Worm (Caenorhabditis elegans) whole organism, early embryonic: ENCODE measurements around the gene sri-38.
A peak's percentile ranks its signal among the peaks of the same experiment; 100 is the strongest.
"Not testable (repeated sequence)": the region's sequence is repeated elsewhere in the genome, so short reads cannot be mapped to it uniquely, and the experiment has no call there.

ENCODE experiments used
- B0310.2 ChIP-seq: sonication (generic microtip); optimal IDR thresholded peaks from 2 replicates; lab custom pipeline; 2016; ENCODE audit warnings: mild to moderate bottlenecking, missing genetic modification characterization, missing compliant biosample characterization
- F13C5.2 ChIP-seq: sonication (generic microtip); optimal IDR thresholded peaks from 2 replicates; lab custom pipeline; 2017; ENCODE audit warnings: mild to moderate bottlenecking, missing genetic modification characterization, inconsistent platforms, missing compliant biosample characterization
- aly-1 ChIP-seq: sonication (generic microtip); optimal IDR thresholded peaks from 2 replicates; lab custom pipeline; 2016; ENCODE audit warnings: missing genetic modification characterization, missing compliant biosample characterization
- ama-1 ChIP-seq: fragments of 150-350 bp; optimal IDR thresholded peaks from 2 replicates; lab custom pipeline; 2014
- ceh-13 ChIP-seq: fragments of 200-800 bp; sonication (Bioruptor generic); optimal IDR thresholded peaks from 2 replicates; lab custom pipeline; 2018; ENCODE audit warnings: mild to moderate bottlenecking, missing genetic modification characterization, missing compliant biosample characterization
- ceh-36 ChIP-seq: sonication (generic microtip); optimal IDR thresholded peaks from 2 replicates; lab custom pipeline; 2016; ENCODE audit warnings: missing genetic modification characterization, inconsistent platforms, missing compliant biosample characterization
- ets-7 ChIP-seq: sonication (generic microtip); optimal IDR thresholded peaks from 2 replicates; lab custom pipeline; 2016; ENCODE audit warnings: missing genotype, missing genetic modification characterization, missing compliant biosample characterization
- flt-1 ChIP-seq: fragments of 200-800 bp; sonication (Bioruptor generic); IDR thresholded peaks from 2 replicates; pipeline ENCODE4 v1.3.6; 2022; ENCODE audit warnings: missing genetic modification characterization, missing compliant biosample characterization
- hmbx-1 ChIP-seq: sonication (generic microtip); optimal IDR thresholded peaks from 2 replicates; lab custom pipeline; 2016; ENCODE audit warnings: mild to moderate bottlenecking, missing genetic modification characterization, missing compliant biosample characterization
- hmg-4 ChIP-seq: fragments of 200-800 bp; sonication (Bioruptor generic); optimal IDR thresholded peaks from 2 replicates; lab custom pipeline; 2018; ENCODE audit warnings: mild to moderate bottlenecking, missing genetic modification characterization, missing compliant biosample characterization
- hnd-1 ChIP-seq: sonication (generic microtip); optimal IDR thresholded peaks from 2 replicates; lab custom pipeline; 2016; ENCODE audit warnings: missing genetic modification characterization, missing compliant biosample characterization
- pes-1 ChIP-seq: fragments of 200-800 bp; sonication (Bioruptor generic); IDR thresholded peaks from 2 replicates; pipeline ENCODE4 v1.3.6; 2022; ENCODE audit warnings: missing genetic modification reagents, missing genetic modification characterization, missing compliant biosample characterization
- scrt-1 ChIP-seq: fragments of 200-800 bp; sonication (Bioruptor generic); IDR thresholded peaks from 2 replicates; pipeline ENCODE4 v1.3.6; 2022; ENCODE audit warnings: missing genetic modification characterization, missing compliant biosample characterization
- sea-1 ChIP-seq: fragments of 200-800 bp; sonication (Bioruptor generic); conservative IDR thresholded peaks from 2 replicates; pipeline ENCODE4 v1.3.6; 2022; ENCODE audit warnings: missing genetic modification characterization, missing compliant biosample characterization
- tbx-11 ChIP-seq: fragments of 200-800 bp; sonication (Bioruptor generic); IDR thresholded peaks from 2 replicates; pipeline ENCODE4 v1.3.6; 2022; ENCODE audit warnings: missing genetic modification characterization, missing compliant biosample characterization
- tbx-37 ChIP-seq: fragments of 200-800 bp; sonication (Bioruptor generic); conservative IDR thresholded peaks from 2 replicates; pipeline ENCODE4 v1.3.6; 2022; ENCODE audit warnings: missing genetic modification reagents, missing genetic modification characterization, missing compliant biosample characterization
- tra-4 ChIP-seq: sonication (generic microtip); optimal IDR thresholded peaks from 2 replicates; lab custom pipeline; 2017; ENCODE audit warnings: missing genetic modification characterization, missing compliant biosample characterization

The sri-38 gene

DNA sequence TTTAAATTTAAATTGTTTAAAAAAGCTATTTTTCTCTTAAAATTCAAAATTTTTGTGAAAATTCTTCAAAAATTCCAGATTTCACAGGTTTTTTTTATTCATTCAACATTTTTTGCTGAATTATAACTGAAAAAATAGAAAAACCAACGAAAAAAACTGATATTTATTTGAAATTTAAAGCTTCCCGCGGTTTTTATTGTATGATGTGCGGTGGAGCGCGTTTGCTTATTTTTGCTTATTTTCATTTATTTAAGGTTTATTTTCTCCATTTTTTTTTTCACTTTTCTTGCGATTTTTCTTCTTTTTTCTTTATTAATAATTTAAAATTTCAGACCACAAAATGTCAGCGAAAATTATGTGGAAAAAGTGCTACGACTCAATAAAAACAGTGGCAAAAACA lies 27.4 kb downstream of the sri-38 start, which contains the start of gene F22E5.9:
F22E5.9 (plus strand) TSS at position 327 of the 400 bp plus-strand sequence.
- no peak for TF ChIP-seq ama-1 (lab: Kevin White, UChicago)
- TF ChIP-seq sea-1, result no peak
- TF ChIP-seq flt-1 (GFP tag; lab: Robert Waterston, UW), result no peak
- no peak for TF ChIP-seq scrt-1 (GFP tag; lab: Robert Waterston, UW)
- TF ChIP-seq ets-7 (tag; lab: Kevin White, UChicago), result no peak
- TF ChIP-seq pes-1 (GFP tag; lab: Robert Waterston, UW), result no peak

ce11 chrII:2639401-2640088 lies 28.9 kb downstream of the sri-38 start, which contains the start of gene F22E5.8:
F22E5.8 (plus strand) TSS chrII:2640038.
- TF ChIP-seq pes-1 (GFP tag; lab: Robert Waterston, UW) (0 out of 2 replicates have a peak, but pooled peaks have one; percentile 10), ceh-36 (tag; lab: Kevin White, UChicago) (peak; percentile 58)

- TF ChIP-seq hmg-4 (GFP tag; lab: Kevin White, UChicago), result no peak
- TF ChIP-seq ets-7 (tag; lab: Kevin White, UChicago), result no peak
- no peak for TF ChIP-seq tbx-11
- TF ChIP-seq pes-1 (GFP tag; lab: Robert Waterston, UW), result no peak
- TF ChIP-seq flt-1 (GFP tag; lab: Robert Waterston, UW), result no peak
- no peak for TF ChIP-seq tra-4 (tag; lab: Kevin White, UChicago)
- TF ChIP-seq aly-1 (tag; lab: Kevin White, UChicago), result no peak
- no peak for TF ChIP-seq B0310.2 (tag; lab: Kevin White, UChicago)
- no peak for TF ChIP-seq scrt-1 (GFP tag; lab: Robert Waterston, UW)
- no peak for TF ChIP-seq tbx-37
- no peak for TF ChIP-seq F13C5.2
These were observed 30.3 kb downstream of the sri-38 start, which contains the start of gene F22E5.23 for ce11 chrII:2640982-2641381. F22E5.23 (plus strand) TSS chrII:2641282.

DNA sequence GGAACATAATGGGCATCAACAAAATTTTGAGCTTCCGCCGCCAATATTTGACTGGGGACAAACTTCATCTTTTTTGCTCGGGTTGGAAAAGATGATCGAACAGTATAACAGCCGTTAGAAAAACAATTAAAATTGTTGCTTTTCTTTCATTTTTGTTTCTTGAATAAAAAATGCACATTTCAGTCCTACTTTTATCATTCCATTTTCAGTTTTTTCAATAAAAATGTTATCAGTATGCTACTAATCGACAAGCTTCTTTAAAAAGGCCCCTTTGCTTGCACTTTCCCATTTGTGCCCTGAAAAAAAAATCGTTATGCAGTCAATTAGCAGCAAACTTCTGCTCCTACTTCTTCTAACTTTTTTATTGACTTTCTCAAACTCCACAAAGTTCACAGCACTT lies 31.1 kb downstream of the sri-38 start, which contains the start of gene F22E5.7:
F22E5.7 (plus strand) TSS at position 301 of the 400 bp plus-strand sequence.
- no peak for TF ChIP-seq flt-1 (GFP tag; lab: Robert Waterston, UW)
- no peak for TF ChIP-seq aly-1 (tag; lab: Kevin White, UChicago)

DNA sequence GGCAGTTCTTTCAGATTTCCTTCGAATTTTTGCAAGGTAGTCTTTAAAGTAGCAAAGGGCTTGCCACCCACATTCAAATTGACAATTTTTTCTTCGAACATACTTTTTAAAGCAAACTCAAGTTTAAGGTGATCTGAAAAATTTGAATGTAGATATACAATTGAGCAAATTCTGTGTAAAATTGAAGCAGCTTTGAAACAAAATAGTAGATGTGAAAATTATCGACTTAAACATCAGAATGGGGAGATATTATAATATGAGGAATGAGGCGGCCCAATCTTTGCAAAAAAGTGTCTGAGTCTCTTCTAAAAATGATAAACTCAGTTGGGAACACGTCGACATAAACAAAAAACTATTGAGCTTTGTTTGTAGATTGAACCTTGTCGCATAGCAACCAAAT lies 33.8 kb downstream of the sri-38 start, which contains the start of gene F22E5.11:
F22E5.11 (minus strand) TSS at position 101 of the 400 bp plus-strand sequence.
- TF ChIP-seq scrt-1 (GFP tag; lab: Robert Waterston, UW), result no peak

DNA sequence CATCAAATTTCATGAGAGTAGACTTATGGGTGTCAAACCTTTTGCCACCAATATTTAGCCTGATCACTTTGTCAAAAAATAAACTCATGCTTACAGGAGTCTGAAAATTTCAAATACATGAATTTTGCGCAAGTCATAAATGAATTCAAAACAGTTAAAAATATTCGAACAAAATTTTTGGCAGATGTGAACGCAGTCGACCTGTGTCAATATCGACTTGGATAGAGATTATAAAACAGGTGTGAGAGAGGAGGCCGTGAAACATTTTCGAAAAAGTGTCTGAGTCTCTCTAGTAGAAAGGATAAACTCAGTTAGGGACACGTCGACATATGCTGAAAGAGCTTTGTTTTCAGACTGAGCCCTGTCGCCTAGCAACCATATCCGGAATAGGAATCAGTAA lies 36.1 kb downstream of the sri-38 start, which contains the start of gene F22E5.12:
F22E5.12 (minus strand) TSS at position 101 of the 400 bp plus-strand sequence.
- TF ChIP-seq ceh-36 (tag; lab: Kevin White, UChicago); pes-1 (GFP tag; lab: Robert Waterston, UW); aly-1 (tag; lab: Kevin White, UChicago): not testable (repeated sequence)

DNA sequence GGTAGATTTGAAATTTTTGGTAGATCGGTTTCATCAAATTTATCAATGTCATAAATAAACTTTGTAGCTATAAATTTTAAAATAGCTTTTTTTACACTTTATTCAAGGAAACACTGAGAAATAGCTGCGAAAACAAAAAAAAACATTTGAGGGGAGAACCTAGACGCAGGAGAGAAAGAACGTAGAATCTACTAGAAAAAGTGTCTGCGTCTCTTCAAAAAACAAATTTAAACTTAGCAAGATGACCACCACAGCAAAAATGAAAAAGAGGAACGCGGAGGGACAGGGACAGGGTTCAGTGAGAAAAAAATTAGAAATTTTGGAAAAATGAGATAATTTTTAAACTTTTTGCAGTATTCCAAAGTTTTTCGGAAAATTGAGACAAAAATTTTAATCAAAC lies 38.4 kb downstream of the sri-38 start:
- no peak for TF ChIP-seq hmbx-1
- no peak for TF ChIP-seq aly-1 (tag; lab: Kevin White, UChicago)
- TF ChIP-seq flt-1 (GFP tag; lab: Robert Waterston, UW), result no peak
- TF ChIP-seq tbx-37, result no peak
- no peak for TF ChIP-seq pes-1 (GFP tag; lab: Robert Waterston, UW)
- no peak for TF ChIP-seq F13C5.2
- no peak for TF ChIP-seq B0310.2 (tag; lab: Kevin White, UChicago)
- no peak for TF ChIP-seq sea-1
- no peak for TF ChIP-seq scrt-1 (GFP tag; lab: Robert Waterston, UW)
- TF ChIP-seq tbx-11, result no peak
- no peak for TF ChIP-seq hnd-1
- no peak for TF ChIP-seq hmg-4 (GFP tag; lab: Kevin White, UChicago)
- TF ChIP-seq ets-7 (tag; lab: Kevin White, UChicago), result no peak
- no peak for TF ChIP-seq ceh-36 (tag; lab: Kevin White, UChicago)
- TF ChIP-seq tra-4 (tag; lab: Kevin White, UChicago), result no peak
- no peak for TF ChIP-seq ama-1 (lab: Kevin White, UChicago)
- no peak for TF ChIP-seq ceh-13 (GFP tag; lab: Kevin White, UChicago)

DNA sequence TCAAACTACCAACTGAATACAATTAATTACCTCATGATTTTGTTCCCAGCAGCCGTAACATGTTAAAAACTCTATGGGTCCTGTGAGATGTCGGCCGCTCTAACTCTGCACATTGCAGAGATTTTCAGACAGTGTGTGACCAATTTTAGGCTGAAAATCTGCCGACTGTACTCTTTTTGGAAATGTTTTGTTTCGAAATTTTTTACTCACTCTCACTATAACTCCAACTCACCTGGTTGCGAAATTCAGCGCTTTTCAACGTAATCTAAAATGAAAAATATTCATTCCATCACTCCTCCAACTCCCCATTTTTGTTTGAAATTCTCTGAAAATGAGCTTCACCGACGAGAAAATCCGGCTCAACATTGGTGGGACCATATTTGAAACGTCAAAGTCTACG lies 38.9 kb downstream of the sri-38 start, which contains the start of the genes F22E5.13 and F22E5.6:
F22E5.13 (minus strand) TSS at position 101 of the 400 bp plus-strand sequence.
F22E5.6 (plus strand) TSS at position 297 of the 400 bp plus-strand sequence.
- TF ChIP-seq pes-1 (GFP tag; lab: Robert Waterston, UW) (no peak), ceh-36 (tag; lab: Kevin White, UChicago) (no peak), ceh-13 (GFP tag; lab: Kevin White, UChicago) (no peak), hnd-1 (no peak), tbx-37 (no peak), hmg-4 (GFP tag; lab: Kevin White, UChicago) (no peak), ama-1 (lab: Kevin White, UChicago) (no peak), ets-7 (tag; lab: Kevin White, UChicago) (no peak), flt-1 (GFP tag; lab: Robert Waterston, UW) (no peak), tbx-11 (no peak)
